Worm (Caenorhabditis elegans) whole organism, early embryonic: ENCODE data around the gene T02H6.3.

Experiments used
- B0310.2 ChIP-seq: sonication (generic microtip); optimal IDR thresholded peaks from 2 replicates; lab custom pipeline; 2016; ENCODE audit warnings: mild to moderate bottlenecking, missing genetic modification characterization, missing compliant biosample characterization
- F13C5.2 ChIP-seq: sonication (generic microtip); optimal IDR thresholded peaks from 2 replicates; lab custom pipeline; 2017; ENCODE audit warnings: mild to moderate bottlenecking, missing genetic modification characterization, inconsistent platforms, missing compliant biosample characterization
- aly-1 ChIP-seq: sonication (generic microtip); optimal IDR thresholded peaks from 2 replicates; lab custom pipeline; 2016; ENCODE audit warnings: missing genetic modification characterization, missing compliant biosample characterization
- ama-1 ChIP-seq: fragments of 150-350 bp; optimal IDR thresholded peaks from 2 replicates; lab custom pipeline; 2014
- ceh-13 ChIP-seq: fragments of 200-800 bp; sonication (Bioruptor generic); optimal IDR thresholded peaks from 2 replicates; lab custom pipeline; 2018; ENCODE audit warnings: mild to moderate bottlenecking, missing genetic modification characterization, missing compliant biosample characterization
- ceh-36 ChIP-seq: sonication (generic microtip); optimal IDR thresholded peaks from 2 replicates; lab custom pipeline; 2016; ENCODE audit warnings: missing genetic modification characterization, inconsistent platforms, missing compliant biosample characterization
- ets-7 ChIP-seq: sonication (generic microtip); optimal IDR thresholded peaks from 2 replicates; lab custom pipeline; 2016; ENCODE audit warnings: missing genotype, missing genetic modification characterization, missing compliant biosample characterization
- flt-1 ChIP-seq: fragments of 200-800 bp; sonication (Bioruptor generic); IDR thresholded peaks from 2 replicates; pipeline ENCODE4 v1.3.6; 2022; ENCODE audit warnings: missing genetic modification characterization, missing compliant biosample characterization
- hmbx-1 ChIP-seq: sonication (generic microtip); optimal IDR thresholded peaks from 2 replicates; lab custom pipeline; 2016; ENCODE audit warnings: mild to moderate bottlenecking, missing genetic modification characterization, missing compliant biosample characterization
- hmg-4 ChIP-seq: fragments of 200-800 bp; sonication (Bioruptor generic); optimal IDR thresholded peaks from 2 replicates; lab custom pipeline; 2018; ENCODE audit warnings: mild to moderate bottlenecking, missing genetic modification characterization, missing compliant biosample characterization
- hnd-1 ChIP-seq: sonication (generic microtip); optimal IDR thresholded peaks from 2 replicates; lab custom pipeline; 2016; ENCODE audit warnings: missing genetic modification characterization, missing compliant biosample characterization
- pes-1 ChIP-seq: fragments of 200-800 bp; sonication (Bioruptor generic); IDR thresholded peaks from 2 replicates; pipeline ENCODE4 v1.3.6; 2022; ENCODE audit warnings: missing genetic modification reagents, missing genetic modification characterization, missing compliant biosample characterization
- scrt-1 ChIP-seq: fragments of 200-800 bp; sonication (Bioruptor generic); IDR thresholded peaks from 2 replicates; pipeline ENCODE4 v1.3.6; 2022; ENCODE audit warnings: missing genetic modification characterization, missing compliant biosample characterization
- sea-1 ChIP-seq: fragments of 200-800 bp; sonication (Bioruptor generic); conservative IDR thresholded peaks from 2 replicates; pipeline ENCODE4 v1.3.6; 2022; ENCODE audit warnings: missing genetic modification characterization, missing compliant biosample characterization
- tbx-11 ChIP-seq: fragments of 200-800 bp; sonication (Bioruptor generic); IDR thresholded peaks from 2 replicates; pipeline ENCODE4 v1.3.6; 2022; ENCODE audit warnings: missing genetic modification characterization, missing compliant biosample characterization
- tbx-37 ChIP-seq: fragments of 200-800 bp; sonication (Bioruptor generic); conservative IDR thresholded peaks from 2 replicates; pipeline ENCODE4 v1.3.6; 2022; ENCODE audit warnings: missing genetic modification reagents, missing genetic modification characterization, missing compliant biosample characterization
- tra-4 ChIP-seq: sonication (generic microtip); optimal IDR thresholded peaks from 2 replicates; lab custom pipeline; 2017; ENCODE audit warnings: missing genetic modification characterization, missing compliant biosample characterization

T02H6.3 gene

ce11 chrII:721931-722330 lies 30.3 kb downstream of the T02H6.3 start:
- TF ChIP-seq ama-1 (lab: Kevin White, UChicago), result no peak
- no peak for TF ChIP-seq hmg-4 (GFP tag; lab: Kevin White, UChicago)
- TF ChIP-seq ceh-13 (GFP tag; lab: Kevin White, UChicago), result no peak
- TF ChIP-seq ceh-36 (tag; lab: Kevin White, UChicago), result no peak
- TF ChIP-seq flt-1 (GFP tag; lab: Robert Waterston, UW), result no peak
- no peak for TF ChIP-seq tra-4 (tag; lab: Kevin White, UChicago)
- no peak for TF ChIP-seq sea-1
- no peak for TF ChIP-seq hnd-1
- no peak for TF ChIP-seq pes-1 (GFP tag; lab: Robert Waterston, UW)
- no peak for TF ChIP-seq aly-1
- TF ChIP-seq scrt-1 (GFP tag; lab: Robert Waterston, UW), result no peak
- TF ChIP-seq F13C5.2, result no peak
- TF ChIP-seq B0310.2, result no peak
- TF ChIP-seq tbx-11 (GFP tag; lab: Robert Waterston, UW), result no peak
- no peak for TF ChIP-seq tbx-37 (GFP tag; lab: Robert Waterston, UW)
- TF ChIP-seq hmbx-1 (tag; lab: Kevin White, UChicago), result no peak
- no peak for TF ChIP-seq ets-7 (tag; lab: Kevin White, UChicago)

- TF ChIP-seq ama-1 (lab: Kevin White, UChicago) (no peak), tbx-37 (GFP tag; lab: Robert Waterston, UW) (no peak), hmg-4 (GFP tag; lab: Kevin White, UChicago) (no peak), B0310.2 (no peak), tra-4 (tag; lab: Kevin White, UChicago) (no peak), ets-7 (tag; lab: Kevin White, UChicago) (no peak)
These were observed 31.8 kb downstream of the T02H6.3 start, which contains the start of gene rfip-2 for ce11 chrII:723488-723887. TSS of gene rfip-2 (plus strand) at chrII:723788.

- no peak for TF ChIP-seq B0310.2
These were observed 32.4 kb downstream of the T02H6.3 start for ce11 chrII:724004-724403.

- TF ChIP-seq ama-1 (lab: Kevin White, UChicago), result no peak
These were observed 38.3 kb downstream of the T02H6.3 start for ce11 chrII:729931-730330.

ce11 chrII:732393-732792 lies 40.7 kb downstream of the T02H6.3 start:
- TF ChIP-seq hmbx-1 (tag; lab: Kevin White, UChicago) (no peak), B0310.2 (no peak), tbx-37 (GFP tag; lab: Robert Waterston, UW) (no peak), scrt-1 (GFP tag; lab: Robert Waterston, UW) (no peak), pes-1 (GFP tag; lab: Robert Waterston, UW) (no peak), ama-1 (lab: Kevin White, UChicago) (no peak), ceh-36 (tag; lab: Kevin White, UChicago) (no peak), aly-1 (no peak), tra-4 (tag; lab: Kevin White, UChicago) (no peak), ets-7 (tag; lab: Kevin White, UChicago) (no peak), flt-1 (GFP tag; lab: Robert Waterston, UW) (no peak), hnd-1 (no peak), ceh-13 (GFP tag; lab: Kevin White, UChicago) (no peak), F13C5.2 (no peak), sea-1 (no peak), tbx-11 (GFP tag; lab: Robert Waterston, UW) (no peak), hmg-4 (GFP tag; lab: Kevin White, UChicago) (no peak)

ce11 chrII:740808-741207 lies 49.2 kb downstream of the T02H6.3 start, which contains the start of gene fbxc-48:
TSS of gene fbxc-48 (minus strand) at chrII:740908.
- TF ChIP-seq scrt-1 (GFP tag; lab: Robert Waterston, UW) (no peak), tbx-11 (GFP tag; lab: Robert Waterston, UW) (no peak), ama-1 (lab: Kevin White, UChicago) (no peak), ceh-13 (GFP tag; lab: Kevin White, UChicago) (no peak), flt-1 (GFP tag; lab: Robert Waterston, UW) (no peak), ceh-36 (tag; lab: Kevin White, UChicago) (no peak), ets-7 (tag; lab: Kevin White, UChicago) (no peak), tbx-37 (GFP tag; lab: Robert Waterston, UW) (no peak), pes-1 (GFP tag; lab: Robert Waterston, UW) (no peak), B0310.2 (no peak), hmg-4 (GFP tag; lab: Kevin White, UChicago) (no peak), hmbx-1 (tag; lab: Kevin White, UChicago) (no peak), F13C5.2 (no peak), aly-1 (no peak), sea-1 (no peak), tra-4 (tag; lab: Kevin White, UChicago) (no peak), hnd-1 (no peak)
